Worm (Caenorhabditis elegans) whole organism, mixed stage, embryonic: ENCODE data around the gene nfm-1.

ENCODE experiments used
- M03D4.4 ChIP-seq: sonication (generic microtip); optimal IDR thresholded peaks from 2 replicates; lab custom pipeline; 2017; ENCODE audit warnings: mild to moderate bottlenecking, missing genetic modification characterization, missing compliant biosample characterization
- hlh-1 ChIP-seq: fragments of 150-350 bp; optimal IDR thresholded peaks from 2 replicates; lab custom pipeline; 2014; ENCODE audit warnings: missing biosample characterization, missing genetic modification reagents, missing genetic modification characterization
- lin-32 ChIP-seq: fragments of 200-800 bp; sonication (Bioruptor generic); optimal IDR thresholded peaks from 2 replicates; lab custom pipeline; 2018; ENCODE audit warnings: mild to moderate bottlenecking, missing genetic modification characterization, missing compliant biosample characterization
- mls-2 ChIP-seq: sonication (generic microtip); optimal IDR thresholded peaks from 2 replicates; lab custom pipeline; 2016; ENCODE audit warnings: mild to moderate bottlenecking, missing genetic modification characterization, moderate library complexity, missing compliant biosample characterization
- nhr-12 ChIP-seq: fragments of 150-350 bp; optimal IDR thresholded peaks from 2 replicates; lab custom pipeline; 2014; ENCODE audit warnings: missing biosample characterization, missing genetic modification characterization
- nhr-28 ChIP-seq: fragments of 150-350 bp; optimal IDR thresholded peaks from 2 replicates; lab custom pipeline; 2014; ENCODE audit warnings: missing biosample characterization, missing genetic modification characterization
- nhr-76 ChIP-seq: sonication (generic microtip); optimal IDR thresholded peaks from 2 replicates; lab custom pipeline; 2017; ENCODE audit warnings: missing biosample characterization, missing genetic modification characterization
- snpc-4 ChIP-seq: fragments of 150-350 bp; optimal IDR thresholded peaks from 2 replicates; lab custom pipeline; 2014; ENCODE audit warnings: missing biosample characterization, missing genetic modification characterization

DNA sequence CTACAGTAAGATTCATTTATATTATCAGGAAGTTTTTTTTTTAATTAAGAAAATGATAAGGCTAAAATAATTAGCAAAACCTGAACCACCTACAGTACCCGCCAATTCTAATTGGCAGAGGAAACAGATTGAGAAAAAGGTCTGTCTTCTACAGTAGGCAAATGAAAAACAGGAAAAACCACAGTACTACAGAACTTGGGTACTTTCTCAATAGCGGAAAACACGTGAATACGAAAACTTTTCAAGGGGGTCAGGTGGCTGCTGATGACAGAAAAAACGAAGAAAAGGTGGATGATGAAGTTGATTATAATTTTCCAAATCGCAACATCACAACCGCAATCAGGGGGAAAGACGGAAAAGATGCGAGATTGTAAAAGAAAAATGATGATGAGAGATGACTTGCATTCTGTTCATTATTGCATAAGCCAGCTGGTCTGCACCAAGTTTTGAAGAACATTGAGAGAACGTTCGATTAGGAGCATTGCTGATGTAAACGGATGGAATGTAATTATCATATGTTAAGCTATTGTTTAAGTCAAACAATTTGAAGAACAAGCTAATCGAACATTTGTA lies 14.8 kb upstream of the nfm-1 start:
- TF ChIP-seq hlh-1 (tag; lab: Kevin White, UChicago) (no peak), M03D4.4 (no peak), snpc-4 (tag; lab: Kevin White, UChicago) (no peak), nhr-12 (tag; lab: Kevin White, UChicago) (no peak), mls-2 (tag; lab: Kevin White, UChicago) (no peak), nhr-76 (no peak), lin-32 (no peak), nhr-28 (no peak)
